Fruit fly (Drosophila melanogaster) whole organism, embryonic: ENCODE data around the gene CG31050.

Source experiments
- CG10274 ChIP-seq: fragments of 200-800 bp; sonication (Bioruptor generic); optimal IDR thresholded peaks from 3 replicates; lab custom pipeline; 2017; ENCODE audit warnings: missing biosample characterization, mild to moderate bottlenecking, missing genetic modification characterization
- CG10654 ChIP-seq: fragments of 200-800 bp; sonication (Bioruptor generic); optimal IDR thresholded peaks from 2 replicates; lab custom pipeline; 2016; ENCODE audit warnings: missing biosample characterization, missing genetic modification characterization
- CG11723 ChIP-seq: fragments of 200-800 bp; sonication (Bioruptor generic); optimal IDR thresholded peaks from 2 replicates; lab custom pipeline; 2017; ENCODE audit warnings: missing biosample characterization, mild to moderate bottlenecking, missing genetic modification characterization
- CG12104 ChIP-seq: fragments of 200-800 bp; sonication (Bioruptor generic); optimal IDR thresholded peaks from 3 replicates; lab custom pipeline; 2016; ENCODE audit warnings: missing biosample characterization, missing genetic modification characterization
- CG12744 ChIP-seq: fragments of 200-800 bp; sonication (Bioruptor generic); optimal IDR thresholded peaks from 2 replicates; lab custom pipeline; 2016; ENCODE audit warnings: missing biosample characterization, missing genetic modification characterization
- CG13123 ChIP-seq: fragments of 200-800 bp; sonication (Bioruptor generic); optimal IDR thresholded peaks from 2 replicates; lab custom pipeline; 2016; ENCODE audit warnings: missing biosample characterization, missing genetic modification characterization
- CG13424 ChIP-seq: fragments of 200-800 bp; sonication (Bioruptor generic); optimal IDR thresholded peaks from 2 replicates; lab custom pipeline; 2019; ENCODE audit warnings: missing biosample characterization, mild to moderate bottlenecking, missing genetic modification characterization, moderate library complexity
- CG14965 ChIP-seq: fragments of 200-800 bp; sonication (Bioruptor generic); optimal IDR thresholded peaks from 2 replicates; lab custom pipeline; 2016; ENCODE audit warnings: missing biosample characterization, missing genetic modification characterization, borderline replicate concordance
- CG1647 ChIP-seq: fragments of 200-800 bp; sonication (Bioruptor generic); optimal IDR thresholded peaks from 3 replicates; lab custom pipeline; 2016; ENCODE audit warnings: missing biosample characterization, missing genetic modification characterization
- CG2889 ChIP-seq: fragments of 200-800 bp; sonication (Bioruptor generic); IDR thresholded peaks from 3 replicates; pipeline ENCODE4 v1.3.6; 2022; ENCODE audit warnings: missing biosample characterization, missing genetic modification characterization
- CG31224 ChIP-seq: fragments of 200-800 bp; sonication (Bioruptor generic); IDR thresholded peaks from 2 replicates; pipeline ENCODE4 v1.3.6; 2022; ENCODE audit warnings: missing biosample characterization, missing genetic modification characterization
- CG32772 ChIP-seq: fragments of 200-800 bp; sonication (Bioruptor generic); IDR thresholded peaks from 2 replicates; pipeline ENCODE4 v1.3.6; 2022; ENCODE audit warnings: missing biosample characterization, missing genetic modification characterization
- CG34376 ChIP-seq: fragments of 200-800 bp; sonication (Bioruptor generic); optimal IDR thresholded peaks from 2 replicates; lab custom pipeline; 2018; ENCODE audit warnings: missing biosample characterization, mild to moderate bottlenecking, missing genetic modification characterization
- CG4282 ChIP-seq: fragments of 200-800 bp; sonication (Bioruptor generic); optimal IDR thresholded peaks from 2 replicates; lab custom pipeline; 2016; ENCODE audit warnings: missing biosample characterization, missing genetic modification characterization
- CG4404 ChIP-seq: fragments of 200-800 bp; sonication (Bioruptor generic); IDR thresholded peaks from 2 replicates; pipeline ENCODE4 v1.3.6; 2022; ENCODE audit warnings: missing biosample characterization, missing genetic modification characterization
- CG7372 ChIP-seq: fragments of 200-800 bp; sonication (Bioruptor generic); IDR thresholded peaks from 2 replicates; pipeline ENCODE4 v1.3.6; 2022; ENCODE audit warnings: missing biosample characterization, missing genetic modification characterization
- CG8944 ChIP-seq: fragments of 200-800 bp; sonication (Bioruptor generic); optimal IDR thresholded peaks from 3 replicates; lab custom pipeline; 2016; ENCODE audit warnings: missing biosample characterization, missing genetic modification characterization
- CG9876 ChIP-seq: fragments of 200-800 bp; sonication (Bioruptor generic); optimal IDR thresholded peaks from 2 replicates; lab custom pipeline; 2016; ENCODE audit warnings: missing biosample characterization, missing genetic modification characterization
- Camta ChIP-seq: fragments of 200-800 bp; sonication (Bioruptor generic); optimal IDR thresholded peaks from 2 replicates; lab custom pipeline; 2016; ENCODE audit warnings: missing biosample characterization, missing genetic modification characterization
- D ChIP-seq, 2 experiments: fragments of 200-800 bp in 1 of 2; fragments of >200 bp in 1 of 2; sonication (Bioruptor generic) in 1 of 2; optimal IDR thresholded peaks; 2 replicates in 1 of 2; 3 replicates in 1 of 2; lab custom pipeline; 2017; ENCODE audit warnings: mild to moderate bottlenecking in 1 of 2, missing biosample characterization in 1 of 2, missing genetic modification characterization in 1 of 2, missing genetic modification reagents in 1 of 2
- E2f2 ChIP-seq: fragments of 200-800 bp; sonication (Bioruptor generic); IDR thresholded peaks from 2 replicates; pipeline ENCODE4 v1.3.6; 2022; ENCODE audit warnings: missing biosample characterization, missing genetic modification characterization
- Hmr ChIP-seq: fragments of 200-800 bp; sonication (Bioruptor generic); optimal IDR thresholded peaks from 3 replicates; lab custom pipeline; 2017; ENCODE audit warnings: mild to moderate bottlenecking, missing biosample characterization, missing genetic modification reagents, missing genetic modification characterization
- Mes4 ChIP-seq: fragments of 200-800 bp; sonication (Bioruptor generic); optimal IDR thresholded peaks from 2 replicates; lab custom pipeline; 2016; ENCODE audit warnings: missing biosample characterization, missing genetic modification characterization
- Six4 ChIP-seq: fragments of 200-800 bp; sonication (Bioruptor generic); optimal IDR thresholded peaks from 2 replicates; lab custom pipeline; 2016; ENCODE audit warnings: missing biosample characterization, missing genetic modification characterization
- Spps ChIP-seq: fragments of 200-800 bp; sonication (Bioruptor generic); optimal IDR thresholded peaks from 2 replicates; lab custom pipeline; 2018; ENCODE audit warnings: missing biosample characterization, mild to moderate bottlenecking, missing genetic modification characterization
- Sry-δ ChIP-seq: fragments of 200-800 bp; sonication (Bioruptor generic); optimal IDR thresholded peaks from 2 replicates; lab custom pipeline; 2016; ENCODE audit warnings: missing biosample characterization, missing genetic modification characterization
- Ssrp ChIP-seq: fragments of 200-800 bp; sonication (Bioruptor generic); optimal IDR thresholded peaks from 2 replicates; lab custom pipeline; 2018; ENCODE audit warnings: missing biosample characterization, mild to moderate bottlenecking, missing genetic modification characterization, moderate library complexity
- ab ChIP-seq: fragments of 200-800 bp; sonication (Bioruptor generic); optimal IDR thresholded peaks from 2 replicates; lab custom pipeline; 2016; ENCODE audit warnings: missing biosample characterization, missing genetic modification characterization
- ara ChIP-seq: fragments of 200-800 bp; sonication (Bioruptor generic); IDR thresholded peaks from 2 replicates; pipeline ENCODE4 v1.3.6; 2022; ENCODE audit warnings: missing biosample characterization, missing genetic modification characterization
- btn ChIP-seq: fragments of 200-800 bp; sonication (Bioruptor generic); optimal IDR thresholded peaks from 2 replicates; lab custom pipeline; 2016; ENCODE audit warnings: missing biosample characterization, missing genetic modification characterization
- corto ChIP-seq: fragments of 200-800 bp; sonication (Bioruptor generic); optimal IDR thresholded peaks from 2 replicates; lab custom pipeline; 2016; ENCODE audit warnings: missing biosample characterization, mild to moderate bottlenecking, missing genetic modification characterization, moderate library complexity
- dan ChIP-seq: fragments of 200-800 bp; sonication (Bioruptor generic); IDR thresholded peaks from 2 replicates; pipeline ENCODE4 v1.3.6; 2022; ENCODE audit warnings: missing biosample characterization, missing genetic modification characterization
- ems ChIP-seq: fragments of 200-800 bp; sonication (Bioruptor generic); optimal IDR thresholded peaks from 3 replicates; lab custom pipeline; 2016; ENCODE audit warnings: missing biosample characterization, missing genetic modification characterization
- exex ChIP-seq: fragments of 200-800 bp; sonication (Bioruptor generic); optimal IDR thresholded peaks from 4 replicates; lab custom pipeline; 2018; ENCODE audit warnings: missing biosample characterization, mild to moderate bottlenecking, missing genetic modification characterization, moderate library complexity
- fd102C ChIP-seq: fragments of 200-800 bp; sonication (Bioruptor generic); optimal IDR thresholded peaks from 2 replicates; lab custom pipeline; 2018; ENCODE audit warnings: missing biosample characterization, mild to moderate bottlenecking, missing genetic modification characterization, moderate library complexity
- gcm ChIP-seq: fragments of 200-800 bp; sonication (Bioruptor generic); optimal IDR thresholded peaks from 2 replicates; lab custom pipeline; 2019; ENCODE audit warnings: missing biosample characterization, mild to moderate bottlenecking, missing genetic modification characterization, moderate library complexity
- her ChIP-seq: fragments of 200-800 bp; sonication (Bioruptor generic); optimal IDR thresholded peaks from 2 replicates; lab custom pipeline; 2016; ENCODE audit warnings: missing biosample characterization, missing genetic modification characterization
- hkb ChIP-seq, 2 experiments: fragments of 200-800 bp in 1 of 2; fragments of >200 bp in 1 of 2; sonication (Bioruptor generic) in 1 of 2; IDR thresholded peaks in 1 of 2; optimal IDR thresholded peaks in 1 of 2; 2 replicates each; pipeline versions ENCODE4 v1.3.6 to Lab custom; 2017 to 2022; ENCODE audit warnings: missing biosample characterization in 1 of 2, missing genetic modification characterization in 1 of 2
- jing ChIP-seq: fragments of 200-800 bp; sonication (Bioruptor generic); optimal IDR thresholded peaks from 2 replicates; lab custom pipeline; 2018; ENCODE audit warnings: missing biosample characterization, mild to moderate bottlenecking, missing genetic modification characterization
- nau ChIP-seq: fragments of 200-800 bp; sonication (Bioruptor generic); optimal IDR thresholded peaks from 3 replicates; lab custom pipeline; 2017; ENCODE audit warnings: missing biosample characterization, mild to moderate bottlenecking, missing genetic modification characterization, missing genetic modification reagents
- pb ChIP-seq: fragments of 200-800 bp; sonication (Bioruptor generic); optimal IDR thresholded peaks from 3 replicates; lab custom pipeline; 2016; ENCODE audit warnings: missing biosample characterization, missing genetic modification characterization
- pnt ChIP-seq: fragments of 200-800 bp; sonication (Bioruptor generic); optimal IDR thresholded peaks from 3 replicates; lab custom pipeline; 2016; ENCODE audit warnings: missing biosample characterization, missing genetic modification characterization
- pum ChIP-seq: fragments of 200-800 bp; sonication (Bioruptor generic); optimal IDR thresholded peaks from 2 replicates; lab custom pipeline; 2016; ENCODE audit warnings: missing biosample characterization, missing genetic modification characterization
- row ChIP-seq: fragments of 200-800 bp; sonication (Bioruptor generic); IDR thresholded peaks from 3 replicates; pipeline ENCODE4 v1.3.6; 2022; ENCODE audit warnings: missing biosample characterization, missing genetic modification characterization
- sens ChIP-seq: fragments of 200-800 bp; sonication (Bioruptor generic); peaks from one replicate; lab custom pipeline; 2016; ENCODE audit warnings: missing biosample characterization, missing genetic modification characterization
- sisA ChIP-seq: fragments of 200-800 bp; sonication (Bioruptor generic); IDR thresholded peaks from 2 replicates; pipeline ENCODE4 v1.3.6; 2022; ENCODE audit warnings: missing biosample characterization, missing genetic modification characterization
- sna ChIP-seq: fragments of 200-800 bp; sonication (Bioruptor generic); IDR thresholded peaks from 2 replicates; pipeline ENCODE4 v1.3.6; 2022; ENCODE audit warnings: missing biosample characterization, missing genetic modification characterization; ENCODE audit not compliant: partially characterized antibody
- twi ChIP-seq: fragments of 200-800 bp; optimal IDR thresholded peaks from 2 replicates; lab custom pipeline; 2019; ENCODE audit warnings: missing biosample characterization, mild to moderate bottlenecking, missing genetic modification characterization, moderate library complexity
- unpg ChIP-seq: fragments of 200-800 bp; sonication (Bioruptor generic); optimal IDR thresholded peaks from 3 replicates; lab custom pipeline; 2018; ENCODE audit warnings: missing biosample characterization, mild to moderate bottlenecking, missing genetic modification characterization, moderate library complexity
- zfh1 ChIP-seq: fragments of 200-800 bp; sonication (Bioruptor generic); IDR thresholded peaks from 3 replicates; pipeline ENCODE4 v1.3.6; 2022; ENCODE audit warnings: missing biosample characterization, missing genetic modification characterization

Gene CG31050

DNA sequence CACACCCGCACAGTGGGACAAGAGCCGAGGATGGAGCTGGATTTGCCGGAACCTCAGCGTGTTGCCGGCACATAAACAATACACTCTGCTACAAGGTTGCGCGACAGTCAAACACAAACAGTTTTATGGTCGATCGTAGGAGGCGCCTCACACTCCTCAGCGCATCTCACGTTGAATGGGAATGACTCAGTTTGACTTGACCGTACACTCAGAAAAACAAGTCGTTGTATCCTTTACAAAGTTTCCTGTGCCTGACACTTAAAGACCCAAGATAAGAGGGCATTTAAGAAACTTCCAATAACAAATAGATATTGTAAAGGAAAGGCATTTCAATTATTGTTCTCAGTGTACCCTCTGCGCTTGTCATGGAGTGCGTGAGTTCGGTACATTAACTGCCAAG is 18.5 kb downstream of the CG31050 start (continued):
- peak; percentile 58 for TF ChIP-seq her (GFP tag; lab: Kevin White, UChicago)
- peak; percentile 16 for TF ChIP-seq Mes4
- no peak for TF ChIP-seq ab (GFP tag; lab: Kevin White, UChicago)
- peak; percentile 50 for TF ChIP-seq sisA (GFP tag; lab: Robert Waterston, UW)
- peak; percentile 44 for TF ChIP-seq CG11723 (GFP tag; lab: Kevin White, UChicago)
- peak; percentile 16 for TF ChIP-seq pb
- peak; percentile 74; the same call in 2 of the 3 replicates for TF ChIP-seq zfh1 (GFP tag; lab: Robert Waterston, UW)
- peak; percentile 44; the same call in 1 of the 2 replicates for TF ChIP-seq CG32772 (GFP tag; lab: Robert Waterston, UW)
- peak; percentile 41 for TF ChIP-seq CG9876 (GFP tag; lab: Kevin White, UChicago)
- TF ChIP-seq E2f2 (GFP tag; lab: Robert Waterston, UW): 0 out of 2 replicates have a peak, but pooled peaks have one; percentile 26
- TF ChIP-seq CG12744 (GFP tag; lab: Kevin White, UChicago): no peak
- TF ChIP-seq CG10654 (GFP tag; lab: Kevin White, UChicago): peak; percentile 51
- peak; percentile 27 for TF ChIP-seq Hmr (GFP tag; lab: Kevin White, UChicago)
- peak; percentile 60 for TF ChIP-seq pum
- TF ChIP-seq pnt (GFP tag; lab: Kevin White, UChicago): peak; percentile 58
- TF ChIP-seq row (GFP tag; lab: Robert Waterston, UW): peak; percentile 69
- peak; percentile 62 for TF ChIP-seq btn (GFP tag; lab: Kevin White, UChicago)
- no peak for TF ChIP-seq CG10274 (GFP tag; lab: Kevin White, UChicago)
- no peak for TF ChIP-seq CG13123
- TF ChIP-seq CG14965 (GFP tag; lab: Kevin White, UChicago): no peak
- TF ChIP-seq Camta (GFP tag; lab: Kevin White, UChicago): peak; percentile 35
- TF ChIP-seq jing: peak; percentile 14
- TF ChIP-seq hkb (optimal IDR thresholded peaks at IDR 0.05; lab: Kevin White, UChicago): no peak
- peak; percentile 50; the same call in 1 of the 2 replicates for TF ChIP-seq hkb (GFP tag; IDR thresholded peaks at IDR 0.05; lab: Robert Waterston, UW)
- peak; percentile 64 for TF ChIP-seq unpg (GFP tag; lab: Kevin White, UChicago)
- TF ChIP-seq CG4404 (GFP tag; lab: Robert Waterston, UW): peak; percentile 75
- TF ChIP-seq D (optimal IDR thresholded peaks at IDR 0.05; lab: Kevin White, UChicago): peak; percentile 8
- peak; percentile 62 for TF ChIP-seq D (GFP tag; optimal IDR thresholded peaks at IDR 0.05; lab: Kevin White, UChicago)
- TF ChIP-seq CG1647 (GFP tag; lab: Kevin White, UChicago): peak; percentile 3
- peak; percentile 26 for TF ChIP-seq nau (GFP tag; lab: Kevin White, UChicago)
- 0 out of 2 replicates have a peak, but pooled peaks have one; percentile 27 for TF ChIP-seq CG7372 (GFP tag; lab: Robert Waterston, UW)
- TF ChIP-seq fd102C (GFP tag; lab: Kevin White, UChicago): peak; percentile 69
- TF ChIP-seq ara (GFP tag; lab: Robert Waterston, UW): peak; percentile 58
- TF ChIP-seq exex: no peak
- peak; percentile 24 for TF ChIP-seq Sry-δ (GFP tag; lab: Kevin White, UChicago)
- TF ChIP-seq CG12104 (GFP tag; lab: Kevin White, UChicago): peak; percentile 15
- TF ChIP-seq CG13424 (tag; lab: Kevin White, UChicago): peak; percentile 9
- peak; percentile 87 for TF ChIP-seq sens (GFP tag; lab: Kevin White, UChicago)
- peak; percentile 66 for TF ChIP-seq Six4 (GFP tag; lab: Kevin White, UChicago)
- TF ChIP-seq sna (GFP tag; lab: Robert Waterston, UW): no peak
- 0 out of 2 replicates have a peak, but pooled peaks have one; percentile 36 for TF ChIP-seq dan (GFP tag; lab: Robert Waterston, UW)
- TF ChIP-seq gcm (GFP tag; lab: Kevin White, UChicago): peak; percentile 6
- TF ChIP-seq twi (tag; lab: Kevin White, UChicago): peak; percentile 60
- no peak for TF ChIP-seq CG34376 (GFP tag; lab: Kevin White, UChicago)
- TF ChIP-seq CG4282 (GFP tag; lab: Kevin White, UChicago): peak; percentile 56
- no peak for TF ChIP-seq ems (GFP tag; lab: Kevin White, UChicago)
- peak; percentile 48; the same call in 1 of the 3 replicates for TF ChIP-seq CG2889 (GFP tag; lab: Robert Waterston, UW)
- no peak for TF ChIP-seq corto (GFP tag; lab: Kevin White, UChicago)
- peak; percentile 26 for TF ChIP-seq Ssrp
- peak; percentile 24 for TF ChIP-seq Spps (tag; lab: Kevin White, UChicago)
- peak; percentile 64 for TF ChIP-seq CG8944 (GFP tag; lab: Kevin White, UChicago)
- TF ChIP-seq CG31224: 0 out of 2 replicates have a peak, but pooled peaks have one; percentile 23
